Fruit fly (Drosophila melanogaster) whole organism, embryonic: ENCODE measurements around the gene not.

Experiments used
- Atf3 ChIP-seq: fragments of 200-800 bp; sonication (Bioruptor generic); optimal IDR thresholded peaks from 3 replicates; lab custom pipeline; 2016; ENCODE audit warnings: missing biosample characterization, missing genetic modification characterization
- C15 ChIP-seq: fragments of 200-800 bp; sonication (Bioruptor generic); IDR thresholded peaks from 3 replicates; pipeline ENCODE4 v1.3.6; 2022; ENCODE audit warnings: missing biosample characterization, missing genetic modification characterization
- CG10274 ChIP-seq: fragments of 200-800 bp; sonication (Bioruptor generic); optimal IDR thresholded peaks from 3 replicates; lab custom pipeline; 2017; ENCODE audit warnings: missing biosample characterization, mild to moderate bottlenecking, missing genetic modification characterization
- CG10321 ChIP-seq: fragments of 200-800 bp; sonication (Bioruptor generic); IDR thresholded peaks from 2 replicates; pipeline ENCODE4 v1.3.6; 2022; ENCODE audit warnings: missing biosample characterization, missing genetic modification characterization
- CG10543 ChIP-seq: fragments of 200-800 bp; sonication (Bioruptor generic); optimal IDR thresholded peaks from 3 replicates; lab custom pipeline; 2017; ENCODE audit warnings: missing biosample characterization, mild to moderate bottlenecking, missing genetic modification characterization, moderate library complexity
- CG12236 ChIP-seq: fragments of 200-800 bp; sonication (Bioruptor generic); optimal IDR thresholded peaks from 2 replicates; lab custom pipeline; 2016; ENCODE audit warnings: missing biosample characterization, missing genetic modification characterization
- CG13296 ChIP-seq: fragments of 200-800 bp; sonication (Bioruptor generic); optimal IDR thresholded peaks from 3 replicates; lab custom pipeline; 2018; ENCODE audit warnings: missing biosample characterization, mild to moderate bottlenecking, missing genetic modification characterization
- CG15011 ChIP-seq: fragments of 200-800 bp; sonication (Bioruptor generic); optimal IDR thresholded peaks from 3 replicates; lab custom pipeline; 2018; ENCODE audit warnings: missing biosample characterization, mild to moderate bottlenecking, missing genetic modification characterization
- CG1603 ChIP-seq: fragments of 200-800 bp; sonication (Bioruptor generic); optimal IDR thresholded peaks from 2 replicates; lab custom pipeline; 2019; ENCODE audit warnings: missing biosample characterization, mild to moderate bottlenecking, missing genetic modification characterization, moderate library complexity
- CG1647 ChIP-seq: fragments of 200-800 bp; sonication (Bioruptor generic); optimal IDR thresholded peaks from 3 replicates; lab custom pipeline; 2016; ENCODE audit warnings: missing biosample characterization, missing genetic modification characterization
- CG16813 ChIP-seq: fragments of 200-800 bp; sonication (Bioruptor generic); IDR thresholded peaks from 3 replicates; pipeline ENCODE4 v1.3.6; 2022; ENCODE audit warnings: missing biosample characterization, missing genetic modification characterization; ENCODE audit not compliant: partially characterized antibody
- CG17361 ChIP-seq: fragments of 200-800 bp; sonication (Bioruptor generic); IDR thresholded peaks from 3 replicates; pipeline ENCODE4 v1.3.6; 2022; ENCODE audit warnings: missing biosample characterization, missing genetic modification characterization
- CG17385 ChIP-seq: fragments of 200-800 bp; sonication (Bioruptor generic); optimal IDR thresholded peaks from 3 replicates; lab custom pipeline; 2018; ENCODE audit warnings: missing biosample characterization, mild to moderate bottlenecking, missing genetic modification characterization
- CG17912 ChIP-seq: fragments of 200-800 bp; sonication (Bioruptor generic); optimal IDR thresholded peaks from 2 replicates; lab custom pipeline; 2018; ENCODE audit warnings: missing biosample characterization, mild to moderate bottlenecking, missing genetic modification characterization
- CG2202 ChIP-seq: fragments of 200-800 bp; sonication (Bioruptor generic); optimal IDR thresholded peaks from 2 replicates; lab custom pipeline; 2018; ENCODE audit warnings: missing biosample characterization, mild to moderate bottlenecking, missing genetic modification characterization
- CG30020 ChIP-seq: fragments of 200-800 bp; optimal IDR thresholded peaks from 2 replicates; lab custom pipeline; 2019; ENCODE audit warnings: missing biosample characterization, mild to moderate bottlenecking, missing genetic modification characterization, moderate library complexity
- CG3407 ChIP-seq: fragments of 200-800 bp; sonication (Bioruptor generic); optimal IDR thresholded peaks from 2 replicates; lab custom pipeline; 2018; ENCODE audit warnings: missing biosample characterization, mild to moderate bottlenecking, missing genetic modification characterization
- CG7271 ChIP-seq: fragments of 200-800 bp; sonication (Bioruptor generic); optimal IDR thresholded peaks from 2 replicates; lab custom pipeline; 2018; ENCODE audit warnings: missing biosample characterization, mild to moderate bottlenecking, missing genetic modification characterization, moderate library complexity
- CG8089 ChIP-seq: fragments of 200-800 bp; sonication (Bioruptor generic); optimal IDR thresholded peaks from 3 replicates; lab custom pipeline; 2016; ENCODE audit warnings: missing biosample characterization, missing genetic modification characterization
- CG8290 ChIP-seq, 3 experiments: fragments of 200-800 bp; sonication (Bioruptor generic); optimal IDR thresholded peaks; 2 replicates each; lab custom pipeline; 2016 to 2019; ENCODE audit warnings: missing biosample characterization in 3 of 3, missing genetic modification characterization in 3 of 3, mild to moderate bottlenecking in 2 of 3, moderate library complexity in 1 of 3
- CG8388 ChIP-seq: fragments of 200-800 bp; sonication (Bioruptor generic); optimal IDR thresholded peaks from 2 replicates; lab custom pipeline; 2019; ENCODE audit warnings: missing biosample characterization, mild to moderate bottlenecking, missing genetic modification characterization, moderate library complexity
- CG9727 ChIP-seq: fragments of 200-800 bp; sonication (Bioruptor generic); optimal IDR thresholded peaks from 3 replicates; lab custom pipeline; 2017; ENCODE audit warnings: missing biosample characterization, mild to moderate bottlenecking, missing genetic modification characterization
- Camta ChIP-seq: fragments of 200-800 bp; sonication (Bioruptor generic); optimal IDR thresholded peaks from 2 replicates; lab custom pipeline; 2016; ENCODE audit warnings: missing biosample characterization, missing genetic modification characterization
- Dbx ChIP-seq: fragments of 200-800 bp; sonication (Bioruptor generic); IDR thresholded peaks from 3 replicates; pipeline ENCODE4 v1.3.6; 2022; ENCODE audit warnings: missing biosample characterization, missing genetic modification characterization
- Doc2 ChIP-seq: fragments of 200-800 bp; sonication (Bioruptor generic); IDR thresholded peaks from 2 replicates; pipeline ENCODE4 v1.3.6; 2022; ENCODE audit warnings: missing biosample characterization, missing genetic modification characterization
- H2.0 ChIP-seq: fragments of 200-800 bp; sonication (Bioruptor generic); IDR thresholded peaks from 2 replicates; pipeline ENCODE4 v1.3.6; 2022; ENCODE audit warnings: missing biosample characterization, missing genetic modification characterization
- Hr3 ChIP-seq: fragments of 200-800 bp; sonication (Bioruptor generic); optimal IDR thresholded peaks from 3 replicates; lab custom pipeline; 2016; ENCODE audit warnings: missing biosample characterization, missing genetic modification characterization
- Hr78 ChIP-seq, 2 experiments: fragments of 200-800 bp in 1 of 2; fragments of >200 bp in 1 of 2; sonication (Bioruptor generic) in 1 of 2; optimal IDR thresholded peaks; 2 replicates each; lab custom pipeline; 2017 to 2019; ENCODE audit warnings: missing biosample characterization in 2 of 2, missing genetic modification characterization in 2 of 2, mild to moderate bottlenecking in 1 of 2, moderate library complexity in 1 of 2
- Lpt ChIP-seq: fragments of >200 bp; optimal IDR thresholded peaks from 2 replicates; lab custom pipeline; 2018; ENCODE audit warnings: missing biosample characterization, missing genetic modification characterization
- NC2β ChIP-seq: fragments of 200-800 bp; sonication (Bioruptor generic); optimal IDR thresholded peaks from 2 replicates; lab custom pipeline; 2016; ENCODE audit warnings: missing biosample characterization, missing genetic modification characterization
- Poxn ChIP-seq: fragments of 200-800 bp; sonication (Bioruptor generic); IDR thresholded peaks from 2 replicates; pipeline ENCODE4 v1.3.6; 2022; ENCODE audit warnings: missing biosample characterization, missing genetic modification characterization
- Rfx ChIP-seq: fragments of 200-800 bp; sonication (Bioruptor generic); IDR thresholded peaks from 2 replicates; pipeline ENCODE4 v1.3.6; 2022; ENCODE audit warnings: missing biosample characterization, missing genetic modification characterization
- Tbp ChIP-seq: fragments of >200 bp; optimal IDR thresholded peaks from 2 replicates; lab custom pipeline; 2018; ENCODE audit warnings: missing biosample characterization, missing genetic modification characterization
- az2 ChIP-seq: fragments of 200-800 bp; sonication (Bioruptor generic); optimal IDR thresholded peaks from 3 replicates; lab custom pipeline; 2016; ENCODE audit warnings: missing biosample characterization, missing genetic modification characterization
- chinmo ChIP-seq: fragments of 200-800 bp; sonication (Bioruptor generic); IDR thresholded peaks from 4 replicates; pipeline ENCODE4 v1.3.6; 2022; ENCODE audit warnings: missing biosample characterization, missing genetic modification characterization; ENCODE audit not compliant: partially characterized antibody
- dimm ChIP-seq: fragments of 200-800 bp; sonication (Bioruptor generic); IDR thresholded peaks from 2 replicates; pipeline ENCODE4 v1.3.6; 2022; ENCODE audit warnings: missing biosample characterization, missing genetic modification characterization
- emc ChIP-seq: fragments of 200-800 bp; sonication (Bioruptor generic); optimal IDR thresholded peaks from 2 replicates; lab custom pipeline; 2016; ENCODE audit warnings: missing biosample characterization, missing genetic modification characterization
- ewg ChIP-seq: fragments of 200-800 bp; sonication (Bioruptor generic); optimal IDR thresholded peaks from 3 replicates; lab custom pipeline; 2017; ENCODE audit warnings: mild to moderate bottlenecking, missing biosample characterization, missing genetic modification reagents, missing genetic modification characterization
- lbe ChIP-seq: fragments of 200-800 bp; sonication (Bioruptor generic); optimal IDR thresholded peaks from 2 replicates; lab custom pipeline; 2016; ENCODE audit warnings: missing biosample characterization, mild to moderate bottlenecking, missing genetic modification characterization
- nau ChIP-seq: fragments of 200-800 bp; sonication (Bioruptor generic); optimal IDR thresholded peaks from 3 replicates; lab custom pipeline; 2017; ENCODE audit warnings: missing biosample characterization, mild to moderate bottlenecking, missing genetic modification characterization, missing genetic modification reagents
- pho ChIP-seq: fragments of 200-800 bp; sonication (Bioruptor generic); optimal IDR thresholded peaks from 2 replicates; lab custom pipeline; 2016; ENCODE audit warnings: missing biosample characterization, missing genetic modification characterization
- phol ChIP-seq: fragments of 200-800 bp; sonication (Bioruptor generic); optimal IDR thresholded peaks from 3 replicates; lab custom pipeline; 2018; ENCODE audit warnings: missing biosample characterization, mild to moderate bottlenecking, missing genetic modification characterization, moderate library complexity
- psq ChIP-seq: fragments of 200-800 bp; sonication (Bioruptor generic); optimal IDR thresholded peaks from 2 replicates; lab custom pipeline; 2017; ENCODE audit warnings: missing biosample characterization, missing genetic modification characterization
- repo ChIP-seq: fragments of 200-800 bp; sonication (Bioruptor generic); optimal IDR thresholded peaks from 2 replicates; lab custom pipeline; 2016; ENCODE audit warnings: missing biosample characterization, missing genetic modification characterization
- ro ChIP-seq: fragments of 200-800 bp; sonication (Bioruptor generic); IDR thresholded peaks from 2 replicates; pipeline ENCODE4 v1.3.6; 2022; ENCODE audit warnings: missing biosample characterization, missing genetic modification characterization
- sim ChIP-seq: fragments of 200-800 bp; sonication (Bioruptor generic); IDR thresholded peaks from 2 replicates; pipeline ENCODE4 v1.3.6; 2022; ENCODE audit warnings: missing biosample characterization, missing genetic modification characterization
- slou ChIP-seq: fragments of 200-800 bp; sonication (Bioruptor generic); optimal IDR thresholded peaks from 3 replicates; lab custom pipeline; 2016; ENCODE audit warnings: missing biosample characterization, missing genetic modification characterization
- slp2 ChIP-seq: fragments of 200-800 bp; sonication (Bioruptor generic); optimal IDR thresholded peaks from 2 replicates; lab custom pipeline; 2016; ENCODE audit warnings: missing biosample characterization, missing genetic modification characterization
- tup ChIP-seq: fragments of 200-800 bp; sonication (Bioruptor generic); optimal IDR thresholded peaks from 2 replicates; lab custom pipeline; 2016; ENCODE audit warnings: missing biosample characterization, mild to moderate bottlenecking, missing genetic modification characterization, moderate library complexity
- unc-4 ChIP-seq: fragments of 200-800 bp; sonication (Bioruptor generic); IDR thresholded peaks from 2 replicates; pipeline ENCODE4 v1.3.6; 2022; ENCODE audit warnings: missing biosample characterization, missing genetic modification characterization; ENCODE audit not compliant: partially characterized antibody
- wdn ChIP-seq: fragments of 200-800 bp; sonication (Bioruptor generic); IDR thresholded peaks from 2 replicates; pipeline ENCODE4 v1.3.6; 2022; ENCODE audit warnings: missing biosample characterization, missing genetic modification characterization
- yki ChIP-seq: fragments of >200 bp; optimal IDR thresholded peaks from 3 replicates; lab custom pipeline; 2018
- zfh1 ChIP-seq: fragments of 200-800 bp; sonication (Bioruptor generic); IDR thresholded peaks from 3 replicates; pipeline ENCODE4 v1.3.6; 2022; ENCODE audit warnings: missing biosample characterization, missing genetic modification characterization

Gene not

DNA sequence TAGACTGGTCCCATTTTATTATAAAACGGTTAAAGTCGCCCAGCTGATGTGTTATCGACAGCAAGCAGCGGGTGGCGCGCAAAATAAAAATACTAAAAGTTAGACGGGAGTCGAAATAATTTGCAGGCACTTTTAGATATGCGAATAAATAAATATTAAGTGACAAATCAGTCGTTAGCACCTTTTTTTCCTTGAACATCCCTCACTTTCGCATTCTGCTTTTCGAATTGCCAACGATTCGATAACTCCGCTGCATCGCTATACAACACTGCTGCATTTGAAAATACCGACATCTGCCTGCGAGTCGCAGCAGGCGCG, 452 bp upstream of the not start, which contains the start of gene bora (continued):
- TF ChIP-seq slou (no peak), CG17385 (GFP tag; lab: Kevin White, UChicago) (no peak), wdn (GFP tag; lab: Robert Waterston, UW) (no peak), CG9727 (no peak), Hr78 (GFP tag; optimal IDR thresholded peaks at IDR 0.05; lab: Kevin White, UChicago) (no peak), CG12236 (no peak), repo (GFP tag; lab: Kevin White, UChicago) (no peak), Camta (no peak), ro (GFP tag; lab: Robert Waterston, UW) (no peak), sim (GFP tag; lab: Robert Waterston, UW) (no peak), Doc2 (GFP tag; lab: Robert Waterston, UW) (no peak), CG10321 (GFP tag; lab: Robert Waterston, UW) (no peak), yki (lab: Kevin White, UChicago) (no peak), nau (GFP tag; lab: Kevin White, UChicago) (no peak), H2.0 (no peak), CG8089 (GFP tag; lab: Kevin White, UChicago) (no peak), CG30020 (tag; lab: Kevin White, UChicago) (peak; percentile 14), phol (tag; lab: Kevin White, UChicago) (peak; percentile 38), NC2β (GFP tag; lab: Kevin White, UChicago) (no peak), CG16813 (GFP tag; lab: Robert Waterston, UW) (peak; percentile 24; the same call in 1 of the 3 replicates), Tbp (no peak), CG15011 (no peak), CG10543 (GFP tag; lab: Kevin White, UChicago) (no peak), Hr3 (no peak), CG17912 (GFP tag; lab: Kevin White, UChicago) (no peak), psq (no peak), unc-4 (GFP tag; lab: Robert Waterston, UW) (no peak), C15 (no peak), CG7271 (tag; lab: Kevin White, UChicago) (no peak), pho (GFP tag; lab: Kevin White, UChicago) (no peak), CG17361 (GFP tag; lab: Robert Waterston, UW) (no peak), CG10274 (GFP tag; lab: Kevin White, UChicago) (no peak), CG13296 (GFP tag; lab: Kevin White, UChicago) (no peak), slp2 (GFP tag; lab: Kevin White, UChicago) (no peak), ewg (no peak), Rfx (no peak), CG1647 (GFP tag; lab: Kevin White, UChicago) (no peak), zfh1 (GFP tag; lab: Robert Waterston, UW) (no peak), Lpt (GFP tag; lab: Kevin White, UChicago) (no peak), Atf3 (GFP tag; lab: Kevin White, UChicago) (no peak), CG8388 (GFP tag; lab: Kevin White, UChicago) (no peak), dimm (GFP tag; lab: Robert Waterston, UW) (no peak), tup (GFP tag; lab: Kevin White, UChicago) (no peak), CG8290 (GFP tag; optimal IDR thresholded peaks at IDR 0.05; lab: Kevin White, UChicago) (no peak), CG8290 (tag; optimal IDR thresholded peaks at IDR 0.05; lab: Kevin White, UChicago) (peak in 1 of 2 experiments; percentile 5), emc (no peak), Dbx (GFP tag; lab: Robert Waterston, UW) (no peak), Poxn (GFP tag; lab: Robert Waterston, UW) (no peak), az2 (GFP tag; lab: Kevin White, UChicago) (no peak), CG1603 (tag; lab: Kevin White, UChicago) (peak; percentile 1), lbe (GFP tag; lab: Kevin White, UChicago) (no peak), chinmo (no peak), CG3407 (GFP tag; lab: Kevin White, UChicago) (no peak), CG2202 (tag; lab: Kevin White, UChicago) (no peak)
